Worm (Caenorhabditis elegans) whole organism, L3 larva: ENCODE data around the gene K09C4.10.

ENCODE experiments used
- R02D3.7 ChIP-seq: fragments of 150-350 bp; optimal IDR thresholded peaks from 2 replicates; lab custom pipeline; 2014; ENCODE audit warnings: missing biosample characterization, missing genetic modification characterization
- ZK546.5 ChIP-seq: sonication (generic microtip); optimal IDR thresholded peaks from 2 replicates; lab custom pipeline; 2017; ENCODE audit warnings: missing biosample characterization, missing genetic modification characterization
- ama-1 ChIP-seq: fragments of 150-350 bp; optimal IDR thresholded peaks from 2 replicates; lab custom pipeline; 2018
- ceh-82 ChIP-seq: fragments of 150-350 bp; optimal IDR thresholded peaks from 2 replicates; lab custom pipeline; 2014; ENCODE audit warnings: missing biosample characterization, missing genetic modification characterization
- egl-5 ChIP-seq: fragments of 150-350 bp; optimal IDR thresholded peaks from 2 replicates; lab custom pipeline; 2017; ENCODE audit warnings: missing biosample characterization, missing genetic modification reagents, missing genetic modification characterization, inconsistent platforms
- elt-2 ChIP-seq: sonication (generic microtip); optimal IDR thresholded peaks from 2 replicates; lab custom pipeline; 2016; ENCODE audit warnings: missing genetic modification reagents, mild to moderate bottlenecking, missing genetic modification characterization, missing compliant biosample characterization
- elt-3 ChIP-seq, 3 experiments: fragments of 150-350 bp in 1 of 3; sonication (generic microtip) in 2 of 3; optimal IDR thresholded peaks; 2 replicates in 2 of 3; 4 replicates in 1 of 3; lab custom pipeline; 2014 to 2017; ENCODE audit warnings: missing biosample characterization in 3 of 3, missing genetic modification characterization in 3 of 3
- fkh-10 ChIP-seq: sonication (generic microtip); optimal IDR thresholded peaks from 2 replicates; lab custom pipeline; 2017; ENCODE audit warnings: missing biosample characterization, missing genetic modification reagents, missing genetic modification characterization
- fkh-2 ChIP-seq: fragments of 150-350 bp; optimal IDR thresholded peaks from 2 replicates; lab custom pipeline; 2014; ENCODE audit warnings: missing biosample characterization, missing genetic modification reagents, missing genetic modification characterization
- fos-1 ChIP-seq: fragments of 150-350 bp; optimal IDR thresholded peaks from 2 replicates; lab custom pipeline; 2014; ENCODE audit warnings: missing biosample characterization, missing genetic modification characterization
- hmg-11 ChIP-seq: sonication (generic microtip); optimal IDR thresholded peaks from 2 replicates; lab custom pipeline; 2016; ENCODE audit warnings: missing genetic modification characterization, missing compliant biosample characterization
- jun-1 ChIP-seq: fragments of 150-350 bp; optimal IDR thresholded peaks from 2 replicates; lab custom pipeline; 2014; ENCODE audit warnings: missing biosample characterization, missing genetic modification reagents, missing genetic modification characterization
- lin-15B ChIP-seq: fragments of 150-350 bp; optimal IDR thresholded peaks from 2 replicates; lab custom pipeline; 2014; ENCODE audit warnings: missing biosample characterization, missing genetic modification characterization
- lin-39 ChIP-seq: fragments of 150-350 bp; optimal IDR thresholded peaks from 2 replicates; lab custom pipeline; 2018; ENCODE audit warnings: missing biosample characterization, missing genetic modification reagents, missing genetic modification characterization
- mdl-1 ChIP-seq: fragments of 150-350 bp; optimal IDR thresholded peaks from 2 replicates; lab custom pipeline; 2014; ENCODE audit warnings: missing biosample characterization, missing genetic modification characterization
- nfya-1 ChIP-seq: sonication (generic microtip); optimal IDR thresholded peaks from 2 replicates; lab custom pipeline; 2017; ENCODE audit warnings: missing genetic modification characterization, mild to moderate bottlenecking, missing compliant biosample characterization, antibody characterized with exemption, moderate library complexity; ENCODE audit not compliant: insufficient read depth
- nhr-11 ChIP-seq: fragments of 150-350 bp; optimal IDR thresholded peaks from 2 replicates; lab custom pipeline; 2014; ENCODE audit warnings: missing biosample characterization, missing genetic modification characterization
- nhr-12 ChIP-seq: fragments of 150-350 bp; optimal IDR thresholded peaks from 2 replicates; lab custom pipeline; 2014; ENCODE audit warnings: missing biosample characterization, missing genetic modification characterization
- nhr-237 ChIP-seq: fragments of 150-350 bp; optimal IDR thresholded peaks from 2 replicates; lab custom pipeline; 2014; ENCODE audit warnings: missing biosample characterization, missing genetic modification characterization
- nhr-25 ChIP-seq: sonication (generic microtip); optimal IDR thresholded peaks from 2 replicates; lab custom pipeline; 2017; ENCODE audit warnings: missing biosample characterization, missing genetic modification characterization
- nhr-43 ChIP-seq: sonication (generic microtip); optimal IDR thresholded peaks from 2 replicates; lab custom pipeline; 2016; ENCODE audit warnings: mild to moderate bottlenecking, missing genetic modification characterization, missing compliant biosample characterization; ENCODE audit not compliant: poor library complexity, severe bottlenecking
- nhr-67 ChIP-seq: fragments of 150-350 bp; optimal IDR thresholded peaks from 2 replicates; lab custom pipeline; 2014; ENCODE audit warnings: missing biosample characterization, missing genetic modification characterization
- nhr-76 ChIP-seq: fragments of 150-350 bp; sonication (generic microtip); optimal IDR thresholded peaks from 5 replicates; lab custom pipeline; 2014; ENCODE audit warnings: missing biosample characterization, missing genetic modification characterization
- nhr-77 ChIP-seq: fragments of 150-350 bp; optimal IDR thresholded peaks from 2 replicates; lab custom pipeline; 2014; ENCODE audit warnings: missing biosample characterization, missing genetic modification characterization
- pqm-1 ChIP-seq: fragments of 150-350 bp; optimal IDR thresholded peaks from 2 replicates; lab custom pipeline; 2017; ENCODE audit warnings: missing biosample characterization, missing genetic modification characterization, inconsistent platforms
- skn-1 ChIP-seq: fragments of 150-350 bp; optimal IDR thresholded peaks from 2 replicates; lab custom pipeline; 2014; ENCODE audit warnings: missing biosample characterization, missing genetic modification characterization
- snpc-4 ChIP-seq: fragments of 150-350 bp; optimal IDR thresholded peaks from 2 replicates; lab custom pipeline; 2014; ENCODE audit warnings: missing biosample characterization, missing genetic modification characterization
- unc-39 ChIP-seq: sonication (generic microtip); optimal IDR thresholded peaks from 4 replicates; lab custom pipeline; 2017; ENCODE audit warnings: missing biosample characterization, missing genetic modification characterization
- unc-62 ChIP-seq: fragments of 150-350 bp; sonication (generic microtip); optimal IDR thresholded peaks from 4 replicates; lab custom pipeline; 2014; ENCODE audit warnings: missing biosample characterization, missing genetic modification reagents, missing genetic modification characterization
- ztf-11 ChIP-seq: fragments of 150-350 bp; optimal IDR thresholded peaks from 2 replicates; lab custom pipeline; 2014; ENCODE audit warnings: missing biosample characterization, missing genetic modification characterization
- ztf-4 ChIP-seq: fragments of 150-350 bp; optimal IDR thresholded peaks from 2 replicates; lab custom pipeline; 2014; ENCODE audit warnings: missing biosample characterization, missing genetic modification characterization

K09C4.10 gene

ce11 chrX:3271673-3272072, 8.4 kb downstream of the K09C4.10 start, which contains the start of gene K09C4.9:
Gene K09C4.9 (minus strand): TSS chrX:3271773.
- TF ChIP-seq fkh-10 (no peak), nhr-43 (tag; lab: Kevin White, UChicago) (no peak), nhr-11 (tag; lab: Kevin White, UChicago) (no peak), unc-39 (tag; lab: Kevin White, UChicago) (no peak), ceh-82 (no peak), ztf-4 (no peak), nhr-76 (tag; lab: Kevin White, UChicago) (no peak), unc-62 (GFP tag; lab: Kevin White, UChicago) (no peak), lin-15B (tag; lab: Kevin White, UChicago) (no peak), snpc-4 (tag; lab: Kevin White, UChicago) (no peak), ztf-11 (no peak), nhr-77 (tag; lab: Kevin White, UChicago) (no peak), pqm-1 (no peak), elt-2 (tag; lab: Kevin White, UChicago) (no peak), nhr-12 (tag; lab: Kevin White, UChicago) (no peak), nfya-1 (tag; lab: Kevin White, UChicago) (no peak)

- TF ChIP-seq fos-1 (tag; lab: Kevin White, UChicago) (no peak), elt-3 (tag; optimal IDR thresholded peaks at IDR 0.05; lab: Kevin White, UChicago) (no peak), hmg-11 (tag; lab: Kevin White, UChicago) (no peak), ama-1 (lab: Kevin White, UChicago) (no peak), snpc-4 (tag; lab: Kevin White, UChicago) (no peak), fkh-2 (no peak), ZK546.5 (no peak), egl-5 (tag; lab: Kevin White, UChicago) (no peak), nhr-237 (tag; lab: Kevin White, UChicago) (no peak)
- TF ChIP-seq, all 47 proteins: peak for 0
These were observed 9.2 kb downstream of the K09C4.10 start, which contains the start of gene sul-1 for ce11 chrX:3270806-3271205. Gene sul-1 (minus strand): TSS chrX:3270906.

- TF ChIP-seq ZK546.5 = no peak
These were observed 17.4 kb downstream of the K09C4.10 start, which contains the start of gene fbxb-71 for ce11 chrX:3262600-3262999. Gene fbxb-71 (plus strand): TSS chrX:3262900.

- TF ChIP-seq R02D3.7 (tag; lab: Kevin White, UChicago) = no peak
- TF ChIP-seq nfya-1 (tag; lab: Kevin White, UChicago) = peak; percentile 14
These were observed 19.5 kb downstream of the K09C4.10 start, which contains the start of gene lbp-2 for ce11 chrX:3260509-3260908. Gene lbp-2 (plus strand): TSS chrX:3260610.

- TF ChIP-seq nhr-11 (tag; lab: Kevin White, UChicago) (no peak), nhr-67 (tag; lab: Kevin White, UChicago) (no peak), lin-39 (tag; lab: Kevin White, UChicago) (peak; percentile 9), fkh-10 (no peak), nhr-25 (no peak)
These were observed 21.2 kb downstream of the K09C4.10 start, which contains the start of gene lbp-1 for ce11 chrX:3258842-3259241. Gene lbp-1 (plus strand): TSS chrX:3259142.

- TF ChIP-seq lin-39 (tag; lab: Kevin White, UChicago) (no peak), elt-2 (tag; lab: Kevin White, UChicago) (peak; percentile 98), pqm-1 (peak; percentile 100)
These were observed 23.1 kb downstream of the K09C4.10 start, which contains the start of gene lbp-3 for ce11 chrX:3256784-3257493. Gene lbp-3 (plus strand): TSS chrX:3257372.

- TF ChIP-seq R02D3.7 (tag; lab: Kevin White, UChicago) = no peak
- TF ChIP-seq lin-39 (tag; lab: Kevin White, UChicago) = no peak
- TF ChIP-seq nhr-25 = no peak
- no peak for TF ChIP-seq jun-1
- no peak for TF ChIP-seq skn-1 (tag; lab: Kevin White, UChicago)
- no peak for TF ChIP-seq nhr-237 (tag; lab: Kevin White, UChicago)
- no peak for TF ChIP-seq mdl-1
These were observed 27.5 kb downstream of the K09C4.10 start, which contains the start of gene tba-9 for ce11 chrX:3252500-3252899. Gene tba-9 (plus strand): TSS chrX:3252800.
